Fruit fly (Drosophila melanogaster) whole organism, prepupa: ENCODE measurements around the gene Mst87F.

Experiments
- CG11294 ChIP-seq: fragments of 200-800 bp; sonication (Bioruptor generic); IDR thresholded peaks from 2 replicates; pipeline ENCODE4 v1.3.6; 2022; ENCODE audit warnings: missing biosample characterization, missing genetic modification characterization
- CG15336 ChIP-seq: fragments of 200-800 bp; sonication (Bioruptor generic); IDR thresholded peaks from 2 replicates; pipeline ENCODE4 v1.3.6; 2022; ENCODE audit warnings: missing biosample characterization, missing genetic modification characterization
- CG31627 ChIP-seq: fragments of 200-800 bp; sonication (Bioruptor generic); optimal IDR thresholded peaks from 3 replicates; lab custom pipeline; 2016; ENCODE audit warnings: missing biosample characterization, missing genetic modification characterization
- Sox102F ChIP-seq: fragments of 200-800 bp; sonication (Bioruptor generic); optimal IDR thresholded peaks from 2 replicates; lab custom pipeline; 2016; ENCODE audit warnings: missing biosample characterization, mild to moderate bottlenecking, missing genetic modification characterization
- Sox14 ChIP-seq: fragments of 200-800 bp; sonication (Bioruptor generic); optimal IDR thresholded peaks from 3 replicates; lab custom pipeline; 2016; ENCODE audit warnings: missing biosample characterization, missing genetic modification characterization
- net ChIP-seq: fragments of 200-800 bp; sonication (Bioruptor generic); optimal IDR thresholded peaks from 3 replicates; lab custom pipeline; 2016; ENCODE audit warnings: missing biosample characterization, missing genetic modification characterization
- vri ChIP-seq: fragments of 200-800 bp; sonication (Bioruptor generic); optimal IDR thresholded peaks from 3 replicates; lab custom pipeline; 2016; ENCODE audit warnings: missing biosample characterization, mild to moderate bottlenecking, missing genetic modification characterization

DNA sequence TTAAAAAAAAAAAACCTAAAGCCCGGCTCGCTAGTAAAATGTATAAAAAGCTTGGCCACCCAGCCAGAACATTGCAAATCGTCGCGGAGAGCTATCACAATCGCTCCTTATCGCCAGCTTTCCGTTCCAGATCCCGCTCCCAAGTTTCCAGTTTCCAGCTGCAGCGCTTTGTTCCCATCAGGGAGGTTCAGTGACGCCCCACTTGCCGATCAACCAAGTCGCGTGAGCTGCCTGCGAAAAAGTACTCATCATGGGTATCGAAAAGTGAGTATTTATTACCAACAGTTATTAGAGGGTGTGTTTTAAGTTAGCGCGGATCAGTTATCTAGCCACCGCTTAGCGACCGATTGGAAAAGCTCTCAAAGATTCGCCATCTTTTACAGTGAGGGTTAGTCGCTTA, 45.2 kb downstream of the Mst87F start:
- TF ChIP-seq CG11294 (GFP tag; lab: Robert Waterston, UW) = no peak
- TF ChIP-seq CG31627 (GFP tag; lab: Kevin White, UChicago) = no peak
- no peak for TF ChIP-seq CG15336 (GFP tag; lab: Robert Waterston, UW)
- TF ChIP-seq vri (GFP tag; lab: Kevin White, UChicago) = no peak
- no peak for TF ChIP-seq net (GFP tag; lab: Kevin White, UChicago)
- peak; percentile 65 for TF ChIP-seq Sox14 (GFP tag; lab: Kevin White, UChicago)
- TF ChIP-seq Sox102F = peak; percentile 12
